Worm (Caenorhabditis elegans) whole organism, young adult: ENCODE measurements around the gene C44C10.3.

Source experiments
- ets-4 ChIP-seq: fragments of 200-800 bp; sonication (Bioruptor generic); optimal IDR thresholded peaks from 2 replicates; lab custom pipeline; 2018; ENCODE audit warnings: mild to moderate bottlenecking, missing genetic modification characterization, missing compliant biosample characterization
- pha-4 ChIP-seq: fragments of 150-350 bp; sonication (generic microtip); optimal IDR thresholded peaks from 2 replicates; lab custom pipeline; 2014; ENCODE audit warnings: missing biosample characterization, missing genetic modification reagents, missing genetic modification characterization
- sea-2 ChIP-seq: fragments of 200-800 bp; sonication (Bioruptor generic); IDR thresholded peaks from 2 replicates; pipeline ENCODE4 v1.3.6; 2022; ENCODE audit warnings: missing genetic modification characterization, missing compliant biosample characterization

DNA sequence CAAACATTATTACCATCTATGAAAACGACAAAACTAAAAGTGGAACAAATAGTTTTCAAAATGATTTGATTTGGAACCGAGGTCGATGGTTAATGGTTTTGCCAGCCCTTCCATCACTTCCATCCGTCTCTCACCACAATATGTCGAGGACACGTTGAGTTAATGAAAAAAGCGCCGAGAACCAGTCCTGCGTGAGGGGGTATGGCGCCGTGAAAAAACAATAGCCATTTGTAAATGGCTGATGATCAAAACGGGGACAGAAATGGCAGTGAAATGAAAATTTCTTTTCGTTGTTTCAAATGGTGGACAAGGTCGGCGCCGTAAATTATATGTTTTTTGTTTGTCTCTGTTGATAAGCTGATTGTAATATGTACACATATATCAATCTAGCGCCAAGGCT, 17.7 kb downstream of the C44C10.3 start:
- TF ChIP-seq ets-4 (no peak), sea-2 (GFP tag; lab: Robert Waterston, UW) (no peak), pha-4 (tag; lab: Kevin White, UChicago) (no peak)
